Worm (Caenorhabditis elegans) whole organism, mixed stage, embryonic: ENCODE results near the gene K11H12.3.

Source experiments
- M03D4.4 ChIP-seq: sonication (generic microtip); optimal IDR thresholded peaks from 2 replicates; lab custom pipeline; 2017; ENCODE audit warnings: mild to moderate bottlenecking, missing genetic modification characterization, missing compliant biosample characterization
- blmp-1 ChIP-seq: fragments of 150-350 bp; optimal IDR thresholded peaks from 2 replicates; lab custom pipeline; 2014; ENCODE audit warnings: missing biosample characterization, missing genetic modification characterization
- ceh-39 ChIP-seq: fragments of 150-350 bp; optimal IDR thresholded peaks from 2 replicates; lab custom pipeline; 2014; ENCODE audit warnings: missing biosample characterization, missing genetic modification characterization
- ceh-43 ChIP-seq: fragments of 200-800 bp; sonication (Bioruptor generic); optimal IDR thresholded peaks from 2 replicates; lab custom pipeline; 2018; ENCODE audit warnings: mild to moderate bottlenecking, missing genetic modification characterization, moderate library complexity, missing compliant biosample characterization
- ceh-83 ChIP-seq: fragments of 200-800 bp; sonication (Bioruptor generic); optimal IDR thresholded peaks from 2 replicates; lab custom pipeline; 2018; ENCODE audit warnings: mild to moderate bottlenecking, missing genetic modification characterization, missing compliant biosample characterization
- ces-1 ChIP-seq: fragments of 150-350 bp; optimal IDR thresholded peaks from 2 replicates; lab custom pipeline; 2014; ENCODE audit warnings: missing biosample characterization, missing genetic modification reagents, missing genetic modification characterization
- cnd-1 ChIP-seq: fragments of 200-800 bp; sonication (Bioruptor generic); optimal IDR thresholded peaks from 2 replicates; lab custom pipeline; 2018; ENCODE audit warnings: mild to moderate bottlenecking, missing genetic modification characterization, missing compliant biosample characterization
- drap-1 ChIP-seq: fragments of 200-800 bp; sonication (Bioruptor generic); optimal IDR thresholded peaks from 3 replicates; lab custom pipeline; 2018; ENCODE audit warnings: mild to moderate bottlenecking, missing genetic modification characterization, missing compliant biosample characterization
- elt-1 ChIP-seq: sonication (generic microtip); optimal IDR thresholded peaks from 2 replicates; lab custom pipeline; 2017; ENCODE audit warnings: missing genetic modification characterization, mild to moderate bottlenecking, missing compliant biosample characterization, antibody characterized with exemption, moderate library complexity, borderline replicate concordance; ENCODE audit not compliant: insufficient read depth
- elt-3 ChIP-seq: fragments of 150-350 bp; optimal IDR thresholded peaks from 2 replicates; lab custom pipeline; 2014; ENCODE audit warnings: missing biosample characterization, missing genetic modification characterization
- flh-1 ChIP-seq: fragments of 200-800 bp; sonication (Bioruptor generic); optimal IDR thresholded peaks from 2 replicates; lab custom pipeline; 2018; ENCODE audit warnings: mild to moderate bottlenecking, missing genetic modification characterization, moderate library complexity, missing compliant biosample characterization
- hlh-1 ChIP-seq: fragments of 150-350 bp; optimal IDR thresholded peaks from 2 replicates; lab custom pipeline; 2014; ENCODE audit warnings: missing biosample characterization, missing genetic modification reagents, missing genetic modification characterization
- lin-13 ChIP-seq: fragments of 150-350 bp; optimal IDR thresholded peaks from 2 replicates; lab custom pipeline; 2014; ENCODE audit warnings: missing biosample characterization, missing genetic modification characterization
- lsy-2 ChIP-seq: fragments of 150-350 bp; optimal IDR thresholded peaks from 2 replicates; lab custom pipeline; 2014; ENCODE audit warnings: missing biosample characterization, missing genetic modification characterization
- mab-5 ChIP-seq: fragments of 150-350 bp; optimal IDR thresholded peaks from 2 replicates; lab custom pipeline; 2014; ENCODE audit warnings: missing biosample characterization, missing genetic modification characterization
- mep-1 ChIP-seq: fragments of 150-350 bp; optimal IDR thresholded peaks from 2 replicates; lab custom pipeline; 2017; ENCODE audit warnings: missing biosample characterization, missing genetic modification reagents, missing genetic modification characterization, inconsistent platforms
- nhr-12 ChIP-seq: fragments of 150-350 bp; optimal IDR thresholded peaks from 2 replicates; lab custom pipeline; 2014; ENCODE audit warnings: missing biosample characterization, missing genetic modification characterization
- nhr-2 ChIP-seq: fragments of 150-350 bp; optimal IDR thresholded peaks from 2 replicates; lab custom pipeline; 2014; ENCODE audit warnings: missing biosample characterization, missing genetic modification characterization
- nhr-237 ChIP-seq: fragments of 150-350 bp; optimal IDR thresholded peaks from 2 replicates; lab custom pipeline; 2014; ENCODE audit warnings: missing biosample characterization, missing genetic modification characterization
- nhr-28 ChIP-seq: fragments of 150-350 bp; optimal IDR thresholded peaks from 2 replicates; lab custom pipeline; 2014; ENCODE audit warnings: missing biosample characterization, missing genetic modification characterization
- nhr-76 ChIP-seq: sonication (generic microtip); optimal IDR thresholded peaks from 2 replicates; lab custom pipeline; 2017; ENCODE audit warnings: missing biosample characterization, missing genetic modification characterization
- pha-4 ChIP-seq: fragments of 150-350 bp; optimal IDR thresholded peaks from 2 replicates; lab custom pipeline; 2018; ENCODE audit warnings: missing biosample characterization, missing genetic modification reagents, missing genetic modification characterization
- sem-2 ChIP-seq: fragments of 200-800 bp; sonication (Bioruptor generic); optimal IDR thresholded peaks from 2 replicates; lab custom pipeline; 2018; ENCODE audit warnings: mild to moderate bottlenecking, missing genetic modification characterization, missing compliant biosample characterization
- snpc-4 ChIP-seq: fragments of 150-350 bp; optimal IDR thresholded peaks from 2 replicates; lab custom pipeline; 2014; ENCODE audit warnings: missing biosample characterization, missing genetic modification characterization
- sptf-1 ChIP-seq: sonication (generic microtip); optimal IDR thresholded peaks from 2 replicates; lab custom pipeline; 2017; ENCODE audit warnings: mild to moderate bottlenecking, missing genetic modification characterization, moderate library complexity, missing compliant biosample characterization
- tbx-8 ChIP-seq: fragments of 200-800 bp; sonication (Bioruptor generic); optimal IDR thresholded peaks from 2 replicates; lab custom pipeline; 2018; ENCODE audit warnings: mild to moderate bottlenecking, missing genetic modification characterization, moderate library complexity, missing compliant biosample characterization
- unc-39 ChIP-seq: fragments of 150-350 bp; optimal IDR thresholded peaks from 2 replicates; lab custom pipeline; 2014; ENCODE audit warnings: missing biosample characterization, missing genetic modification characterization
- unc-62 ChIP-seq: fragments of 150-350 bp; optimal IDR thresholded peaks from 2 replicates; lab custom pipeline; 2014; ENCODE audit warnings: missing biosample characterization, missing genetic modification reagents, missing genetic modification characterization
- zip-8 ChIP-seq: fragments of 150-350 bp; optimal IDR thresholded peaks from 2 replicates; lab custom pipeline; 2014; ENCODE audit warnings: missing biosample characterization, missing genetic modification characterization

The K11H12.3 gene

DNA sequence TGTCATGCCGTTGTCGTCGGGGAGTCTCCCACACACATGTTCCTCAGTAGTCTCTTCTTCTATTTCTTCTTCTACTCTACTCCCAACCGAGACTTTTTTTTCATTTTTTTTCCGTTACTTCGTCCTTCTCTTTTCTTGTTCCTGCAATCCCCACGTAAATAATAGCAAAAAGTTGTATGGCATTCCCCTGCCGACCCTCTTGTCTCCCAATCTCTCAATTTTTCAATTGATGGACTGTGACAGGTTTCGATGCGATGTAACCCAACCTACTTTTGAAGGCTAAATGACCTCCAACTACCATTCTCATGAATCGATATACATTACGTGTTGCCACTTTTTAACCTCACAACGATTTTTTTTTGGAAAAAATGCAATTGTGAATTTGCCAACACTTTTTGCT lies 9.2 kb downstream of the K11H12.3 start:
- TF ChIP-seq pha-4 (tag; lab: Kevin White, UChicago) (no peak), nhr-28 (tag; lab: Kevin White, UChicago) (no peak), cnd-1 (tag; lab: Kevin White, UChicago) (no peak), nhr-237 (tag; lab: Kevin White, UChicago) (no peak), mep-1 (tag; lab: Kevin White, UChicago) (no peak), unc-62 (GFP tag; lab: Kevin White, UChicago) (peak; percentile 31), elt-3 (no peak), ceh-39 (tag; lab: Kevin White, UChicago) (no peak)

ce11 chrIV:661623-662022 lies 11.7 kb downstream of the K11H12.3 start:
- TF ChIP-seq lsy-2 (tag; lab: Kevin White, UChicago) (no peak), unc-62 (GFP tag; lab: Kevin White, UChicago) (peak; percentile 47)

ce11 chrIV:659585-659984 lies 13.7 kb downstream of the K11H12.3 start:
- TF ChIP-seq lsy-2 (tag; lab: Kevin White, UChicago) (no peak), ces-1 (peak; percentile 21)
- TF ChIP-seq, all 35 proteins: peak for 1

DNA sequence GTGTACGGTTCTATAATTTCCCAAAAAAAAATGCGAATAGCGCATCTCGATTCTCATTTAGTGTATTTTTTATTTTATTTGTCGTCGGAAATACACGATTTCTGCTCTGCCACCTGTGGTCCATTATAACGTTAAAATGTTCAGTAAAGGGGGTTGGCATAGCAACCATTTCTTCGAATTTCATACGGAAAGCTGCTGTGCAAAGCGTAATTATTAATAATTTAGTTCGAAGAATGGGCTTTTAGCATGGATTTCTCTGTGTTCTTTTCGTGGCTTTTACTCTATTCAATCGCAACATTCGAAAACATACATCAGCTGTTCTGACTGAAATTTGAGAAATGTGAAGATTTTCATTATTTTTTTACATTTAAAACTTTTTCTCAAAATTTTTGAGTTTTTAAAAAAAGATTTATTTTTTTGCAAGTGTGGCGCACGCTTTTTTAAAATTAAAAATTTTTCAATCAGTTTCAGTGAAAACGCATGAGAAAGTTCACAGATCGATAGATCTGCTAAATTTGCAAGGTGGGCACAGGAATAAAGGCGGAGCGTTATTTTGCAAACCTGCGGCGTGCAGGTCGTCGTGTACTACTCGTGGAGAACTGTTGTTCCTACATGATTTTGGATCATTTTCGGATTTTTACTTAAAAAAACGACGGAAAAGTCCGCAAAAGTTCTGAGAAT lies 14.6 kb downstream of the K11H12.3 start:
- TF ChIP-seq hlh-1 (tag; lab: Kevin White, UChicago) (no peak), snpc-4 (tag; lab: Kevin White, UChicago) (no peak), ces-1 (no peak), drap-1 (GFP tag; lab: Kevin White, UChicago) (no peak), blmp-1 (no peak), unc-62 (GFP tag; lab: Kevin White, UChicago) (no peak), lin-13 (tag; lab: Kevin White, UChicago) (no peak), elt-1 (tag; lab: Kevin White, UChicago) (no peak), zip-8 (no peak), elt-3 (no peak), sptf-1 (tag; lab: Kevin White, UChicago) (no peak), tbx-8 (GFP tag; lab: Kevin White, UChicago) (no peak), sem-2 (GFP tag; lab: Kevin White, UChicago) (no peak), nhr-76 (no peak)
- TF ChIP-seq, all 35 proteins: peak for 0

- TF ChIP-seq nhr-76 (no peak), nhr-28 (tag; lab: Kevin White, UChicago) (no peak), cnd-1 (tag; lab: Kevin White, UChicago) (peak; percentile 9), pha-4 (tag; lab: Kevin White, UChicago) (peak; percentile 24), lsy-2 (tag; lab: Kevin White, UChicago) (no peak), sptf-1 (tag; lab: Kevin White, UChicago) (no peak), sem-2 (GFP tag; lab: Kevin White, UChicago) (no peak), lin-13 (tag; lab: Kevin White, UChicago) (peak; percentile 35), mep-1 (tag; lab: Kevin White, UChicago) (peak; percentile 9), nhr-2 (tag; lab: Kevin White, UChicago) (peak; percentile 5), unc-39 (tag; lab: Kevin White, UChicago) (no peak), mab-5 (no peak), ceh-39 (tag; lab: Kevin White, UChicago) (no peak)
These were observed 15.3 kb downstream of the K11H12.3 start for ce11 chrIV:657932-658331.

ce11 chrIV:657046-657445 lies 16.2 kb downstream of the K11H12.3 start:
- TF ChIP-seq lin-13 (tag; lab: Kevin White, UChicago) (no peak), M03D4.4 (tag; lab: Kevin White, UChicago) (no peak), ceh-83 (no peak), ceh-39 (tag; lab: Kevin White, UChicago) (no peak), cnd-1 (tag; lab: Kevin White, UChicago) (no peak), nhr-12 (tag; lab: Kevin White, UChicago) (no peak), ceh-43 (GFP tag; lab: Kevin White, UChicago) (no peak), drap-1 (GFP tag; lab: Kevin White, UChicago) (no peak), flh-1 (GFP tag; lab: Kevin White, UChicago) (no peak), tbx-8 (GFP tag; lab: Kevin White, UChicago) (no peak), blmp-1 (no peak)
- TF ChIP-seq, all 35 proteins: peak for 0
